Worm (Caenorhabditis elegans) whole organism, L3 larva: Measurements from ENCODE around the gene irld-50.
A peak's percentile ranks its signal among the peaks of the same experiment; 100 is the strongest.

Source experiments
- ama-1 ChIP-seq: fragments of 150-350 bp; optimal IDR thresholded peaks from 2 replicates; lab custom pipeline; 2018
- ceh-28 ChIP-seq: fragments of 150-350 bp; optimal IDR thresholded peaks from 2 replicates; lab custom pipeline; 2014; ENCODE audit warnings: missing biosample characterization, missing genetic modification reagents, missing genetic modification characterization
- egl-27 ChIP-seq: sonication (generic microtip); optimal IDR thresholded peaks from 4 replicates; lab custom pipeline; 2017; ENCODE audit warnings: missing biosample characterization, missing genetic modification reagents, missing genetic modification characterization
- elt-2 ChIP-seq: sonication (generic microtip); optimal IDR thresholded peaks from 2 replicates; lab custom pipeline; 2016; ENCODE audit warnings: missing genetic modification reagents, mild to moderate bottlenecking, missing genetic modification characterization, missing compliant biosample characterization
- nhr-11 ChIP-seq: fragments of 150-350 bp; optimal IDR thresholded peaks from 2 replicates; lab custom pipeline; 2014; ENCODE audit warnings: missing biosample characterization, missing genetic modification characterization

ce11 chrII:2922359-2922758 lies 21.5 kb downstream of the irld-50 start:
- TF ChIP-seq egl-27 (tag; lab: Kevin White, UChicago) (no peak), ama-1 (lab: Kevin White, UChicago) (peak; percentile 73), ceh-28 (tag; lab: Kevin White, UChicago) (no peak), elt-2 (tag; lab: Kevin White, UChicago) (peak; percentile 77), nhr-11 (tag; lab: Kevin White, UChicago) (no peak)
